Worm (Caenorhabditis elegans): ENCODE measurements around the gene C17C3.6.
A peak's percentile ranks its signal among the peaks of the same experiment; 100 is the strongest.

Gene C17C3.6

DNA sequence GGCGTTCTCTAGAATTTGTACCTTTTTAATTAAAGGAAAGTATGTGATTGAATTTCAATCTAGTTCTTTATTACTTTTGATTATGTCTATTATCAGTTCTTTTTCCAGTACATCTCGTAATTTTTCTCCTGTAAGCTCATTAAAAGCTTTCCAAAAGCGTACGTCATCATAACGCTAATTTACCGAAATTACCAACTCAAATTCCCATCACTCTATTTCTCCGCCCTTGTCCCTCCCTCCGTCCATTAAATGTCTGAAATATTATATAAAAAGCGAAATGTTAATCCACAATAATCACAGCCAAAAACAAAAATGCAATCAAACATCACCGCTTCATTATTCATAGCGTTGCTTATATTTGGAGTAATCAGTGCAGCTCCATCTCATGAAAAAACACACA is 4.5 kb downstream of the C17C3.6 start, which contains the start of gene ins-12:
Gene ins-12 (plus strand): TSS at position 301 of the 400 bp plus-strand sequence.
- TF ChIP-seq ets-7 (tag; optimal IDR thresholded peaks at IDR 0.05) = no peak
- TF ChIP-seq ceh-36 (tag; optimal IDR thresholded peaks at IDR 0.05) = no peak

DNA sequence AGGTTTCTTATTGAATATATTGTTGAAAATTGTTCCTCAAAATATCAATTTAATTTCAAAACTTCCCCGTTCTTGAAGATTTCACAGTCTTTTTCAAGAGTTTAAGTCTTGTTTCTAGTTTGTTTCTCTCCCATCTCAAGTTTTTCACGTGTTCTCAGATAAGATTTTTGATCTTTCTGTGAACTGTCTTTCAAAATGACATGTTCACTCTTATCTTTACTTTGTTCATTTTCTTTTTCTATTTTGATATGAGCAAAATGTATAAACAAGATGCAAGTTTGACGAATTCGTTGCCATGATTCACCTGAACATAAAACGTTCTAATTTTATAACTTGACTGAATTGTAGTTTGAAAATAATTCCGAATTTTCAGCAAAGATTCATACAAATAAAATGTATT is 4.9 kb downstream of the C17C3.6 start:
- no peak for TF ChIP-seq ceh-13 (GFP tag; optimal IDR thresholded peaks at IDR 0.05)
- no peak for TF ChIP-seq hmbx-1 (tag; optimal IDR thresholded peaks at IDR 0.05)
- TF ChIP-seq tra-4 (tag; optimal IDR thresholded peaks at IDR 0.05) = no peak
- TF ChIP-seq flt-1 (GFP tag; IDR thresholded peaks at IDR 0.05) = no peak
- no peak for TF ChIP-seq tbx-11 (GFP tag; IDR thresholded peaks at IDR 0.05)
- no peak for TF ChIP-seq hmg-4 (GFP tag; optimal IDR thresholded peaks at IDR 0.05)
- no peak for TF ChIP-seq F13C5.2 (tag; optimal IDR thresholded peaks at IDR 0.05)
- no peak for TF ChIP-seq pes-1 (GFP tag; IDR thresholded peaks at IDR 0.05)
- no peak for TF ChIP-seq tbx-37 (GFP tag; conservative IDR thresholded peaks at IDR 0.05)
- TF ChIP-seq ama-1 (optimal IDR thresholded peaks at IDR 0.05) = no peak
- TF ChIP-seq aly-1 (tag; optimal IDR thresholded peaks at IDR 0.05) = no peak
- TF ChIP-seq ets-7 (tag; optimal IDR thresholded peaks at IDR 0.05) = no peak
- no peak for TF ChIP-seq sea-1 (GFP tag; conservative IDR thresholded peaks at IDR 0.05)
- no peak for TF ChIP-seq hnd-1 (tag; optimal IDR thresholded peaks at IDR 0.05)
- TF ChIP-seq scrt-1 (GFP tag; IDR thresholded peaks at IDR 0.05) = no peak
- TF ChIP-seq B0310.2 (tag; optimal IDR thresholded peaks at IDR 0.05) = no peak
- TF ChIP-seq ceh-36 (tag; optimal IDR thresholded peaks at IDR 0.05) = no peak

DNA sequence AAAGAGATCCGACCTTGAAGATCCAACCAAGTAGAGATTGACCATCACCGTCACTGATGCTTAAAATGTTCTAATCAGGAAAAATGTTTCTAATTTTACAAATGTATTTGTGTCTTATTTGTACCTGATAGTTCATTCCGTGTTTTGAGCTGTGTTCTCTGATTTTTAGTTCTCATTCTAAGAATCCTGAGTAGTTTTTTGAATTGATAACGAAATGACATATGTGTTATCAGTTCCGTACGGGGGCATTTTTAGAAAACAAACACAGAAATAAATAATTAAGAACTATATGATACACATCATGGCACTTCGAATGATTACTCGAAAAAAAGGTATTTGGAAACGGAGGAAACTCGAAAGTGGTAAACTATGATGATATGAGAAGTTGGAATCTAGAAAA is 5.7 kb downstream of the C17C3.6 start:
- TF ChIP-seq ama-1 (optimal IDR thresholded peaks at IDR 0.05) (no peak), F13C5.2 (tag; optimal IDR thresholded peaks at IDR 0.05) (no peak), tbx-11 (GFP tag; IDR thresholded peaks at IDR 0.05) (no peak), tra-4 (tag; optimal IDR thresholded peaks at IDR 0.05) (no peak), pes-1 (GFP tag; IDR thresholded peaks at IDR 0.05) (no peak), hnd-1 (tag; optimal IDR thresholded peaks at IDR 0.05) (no peak), ceh-36 (tag; optimal IDR thresholded peaks at IDR 0.05) (no peak)

DNA sequence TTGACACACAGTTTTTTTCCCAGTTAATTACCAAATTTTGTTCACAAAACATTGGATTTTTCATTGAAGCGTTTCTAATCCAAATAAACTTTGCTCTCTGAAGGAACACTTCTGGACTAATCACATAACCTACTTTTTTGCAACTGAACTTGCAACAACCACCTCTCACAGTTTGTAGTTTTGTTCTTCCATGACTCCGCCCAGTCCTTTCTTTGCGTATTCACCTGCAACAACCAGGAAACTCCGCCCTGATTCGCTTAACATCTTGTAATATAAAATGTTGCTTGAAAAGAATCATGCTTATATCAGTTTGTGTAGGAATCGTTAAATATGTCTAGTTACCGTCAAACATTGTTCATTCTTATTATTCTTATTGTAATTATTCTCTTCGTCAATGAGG is 6.6 kb downstream of the C17C3.6 start, which contains the start of gene ins-11:
Gene ins-11 (plus strand): TSS at position 301 of the 400 bp plus-strand sequence.
- TF ChIP-seq tbx-11 (GFP tag; IDR thresholded peaks at IDR 0.05) (no peak), hmg-4 (GFP tag; optimal IDR thresholded peaks at IDR 0.05) (no peak), ama-1 (optimal IDR thresholded peaks at IDR 0.05) (no peak), ceh-36 (tag; optimal IDR thresholded peaks at IDR 0.05) (no peak), pes-1 (GFP tag; IDR thresholded peaks at IDR 0.05) (no peak), scrt-1 (GFP tag; IDR thresholded peaks at IDR 0.05) (no peak), ets-7 (tag; optimal IDR thresholded peaks at IDR 0.05) (no peak), tbx-37 (GFP tag; conservative IDR thresholded peaks at IDR 0.05) (no peak), sea-1 (GFP tag; conservative IDR thresholded peaks at IDR 0.05) (no peak), flt-1 (GFP tag; IDR thresholded peaks at IDR 0.05) (no peak), hnd-1 (tag; optimal IDR thresholded peaks at IDR 0.05) (no peak), ceh-13 (GFP tag; optimal IDR thresholded peaks at IDR 0.05) (no peak), B0310.2 (tag; optimal IDR thresholded peaks at IDR 0.05) (no peak), tra-4 (tag; optimal IDR thresholded peaks at IDR 0.05) (no peak), F13C5.2 (tag; optimal IDR thresholded peaks at IDR 0.05) (no peak), aly-1 (tag; optimal IDR thresholded peaks at IDR 0.05) (no peak)

DNA sequence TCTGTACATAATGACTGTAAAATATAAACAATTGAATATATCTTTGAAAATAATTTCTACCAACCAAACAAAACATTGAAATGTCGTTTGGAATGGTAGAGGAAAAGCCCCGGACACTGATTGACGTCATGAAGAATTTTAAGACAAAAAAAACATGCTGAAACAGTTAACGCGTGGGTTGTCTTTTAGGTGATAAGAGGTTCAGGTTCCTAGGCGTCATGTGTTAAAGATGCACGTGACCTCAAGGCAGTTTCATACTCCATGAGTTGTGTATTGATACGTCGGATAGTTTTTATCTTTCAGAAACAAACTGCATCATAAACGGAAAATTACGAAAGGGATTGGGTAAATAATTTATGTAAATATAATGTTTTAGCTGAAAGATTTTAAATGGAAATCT is 7.3 kb downstream of the C17C3.6 start:
- TF ChIP-seq tbx-11 (GFP tag; IDR thresholded peaks at IDR 0.05) (no peak), hmg-4 (GFP tag; optimal IDR thresholded peaks at IDR 0.05) (no peak), tra-4 (tag; optimal IDR thresholded peaks at IDR 0.05) (no peak), hnd-1 (tag; optimal IDR thresholded peaks at IDR 0.05) (no peak), sea-1 (GFP tag; conservative IDR thresholded peaks at IDR 0.05) (no peak), ceh-36 (tag; optimal IDR thresholded peaks at IDR 0.05) (no peak), ets-7 (tag; optimal IDR thresholded peaks at IDR 0.05) (no peak), B0310.2 (tag; optimal IDR thresholded peaks at IDR 0.05) (no peak), aly-1 (tag; optimal IDR thresholded peaks at IDR 0.05) (no peak), ceh-13 (GFP tag; optimal IDR thresholded peaks at IDR 0.05) (no peak), hmbx-1 (tag; optimal IDR thresholded peaks at IDR 0.05) (no peak), pes-1 (GFP tag; IDR thresholded peaks at IDR 0.05) (no peak), F13C5.2 (tag; optimal IDR thresholded peaks at IDR 0.05) (no peak), ama-1 (optimal IDR thresholded peaks at IDR 0.05) (no peak), flt-1 (GFP tag; IDR thresholded peaks at IDR 0.05) (no peak), tbx-37 (GFP tag; conservative IDR thresholded peaks at IDR 0.05) (no peak), scrt-1 (GFP tag; IDR thresholded peaks at IDR 0.05) (no peak)

DNA sequence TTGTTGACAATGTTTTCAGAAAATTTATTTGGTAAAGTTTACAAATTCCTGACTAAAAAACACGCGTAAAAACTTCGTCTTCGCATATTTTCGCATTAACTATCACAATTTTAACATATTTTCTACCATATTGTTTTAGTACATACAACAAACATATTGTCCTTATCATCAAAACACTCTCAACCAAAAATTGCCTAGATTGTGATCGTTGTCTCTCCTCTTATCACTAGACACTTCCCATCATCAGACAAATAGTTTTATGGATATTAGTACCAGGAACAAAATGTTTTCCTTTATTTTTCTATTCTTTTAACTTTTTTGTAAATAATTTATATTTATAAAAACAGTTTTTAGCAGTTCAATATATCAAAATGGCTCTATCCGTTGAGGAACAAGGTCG is 11.5 kb downstream of the C17C3.6 start, which contains the start of gene C17C3.3:
Gene C17C3.3 (plus strand): TSS at position 346 of the 400 bp plus-strand sequence.
- no peak for TF ChIP-seq ceh-13 (GFP tag; optimal IDR thresholded peaks at IDR 0.05)
- no peak for TF ChIP-seq F13C5.2 (tag; optimal IDR thresholded peaks at IDR 0.05)
- no peak for TF ChIP-seq flt-1 (GFP tag; IDR thresholded peaks at IDR 0.05)
- TF ChIP-seq ceh-36 (tag; optimal IDR thresholded peaks at IDR 0.05) = no peak
- TF ChIP-seq tbx-37 (GFP tag; conservative IDR thresholded peaks at IDR 0.05) = no peak
- no peak for TF ChIP-seq sea-1 (GFP tag; conservative IDR thresholded peaks at IDR 0.05)
- no peak for TF ChIP-seq pes-1 (GFP tag; IDR thresholded peaks at IDR 0.05)
- no peak for TF ChIP-seq hmg-4 (GFP tag; optimal IDR thresholded peaks at IDR 0.05)
- TF ChIP-seq hmbx-1 (tag; optimal IDR thresholded peaks at IDR 0.05) = no peak
- no peak for TF ChIP-seq ets-7 (tag; optimal IDR thresholded peaks at IDR 0.05)
- no peak for TF ChIP-seq hnd-1 (tag; optimal IDR thresholded peaks at IDR 0.05)
- no peak for TF ChIP-seq B0310.2 (tag; optimal IDR thresholded peaks at IDR 0.05)
- no peak for TF ChIP-seq aly-1 (tag; optimal IDR thresholded peaks at IDR 0.05)
- TF ChIP-seq ama-1 (optimal IDR thresholded peaks at IDR 0.05) = no peak

DNA sequence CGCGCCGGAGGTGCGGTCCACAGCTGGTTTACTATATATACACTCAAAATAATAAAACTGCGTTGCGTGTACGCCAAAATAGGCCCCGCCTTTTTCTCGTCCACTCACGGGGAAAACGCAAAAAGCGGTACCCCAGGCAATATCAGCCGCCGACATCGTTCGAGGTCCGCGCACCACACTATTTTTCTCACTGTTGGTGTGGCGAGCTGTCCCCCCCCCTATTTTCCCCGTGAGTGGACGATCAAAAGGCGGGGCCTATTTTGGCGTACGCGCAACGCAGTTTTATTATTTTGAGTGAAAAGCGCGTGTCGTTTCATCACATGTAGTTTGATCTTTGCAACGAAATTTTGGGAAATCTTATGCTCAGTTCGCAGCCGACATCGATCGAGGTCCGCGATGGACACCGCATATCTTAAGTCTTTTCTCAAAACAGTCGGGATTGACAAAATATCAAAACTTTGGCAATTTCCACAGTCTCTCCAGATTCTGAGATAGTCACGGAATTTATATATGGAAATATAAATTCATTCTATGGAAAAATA is 15.3 kb downstream of the C17C3.6 start:
- TF ChIP-seq scrt-1 (GFP tag; IDR thresholded peaks at IDR 0.05) (no peak), ceh-13 (GFP tag; optimal IDR thresholded peaks at IDR 0.05) (no peak), F13C5.2 (tag; optimal IDR thresholded peaks at IDR 0.05) (no peak), sea-1 (GFP tag; conservative IDR thresholded peaks at IDR 0.05) (0 out of 2 replicates have a peak, but pooled peaks have one; percentile 23), ceh-36 (tag; optimal IDR thresholded peaks at IDR 0.05) (no peak), hnd-1 (tag; optimal IDR thresholded peaks at IDR 0.05) (no peak), aly-1 (tag; optimal IDR thresholded peaks at IDR 0.05) (no peak)

All from whole organism, early embryonic.